Fruit fly (Drosophila melanogaster) whole organism: ENCODE data around the gene Best1.

Experiments
- CG8478 ChIP-seq: fragments of >200 bp; optimal IDR thresholded peaks from 2 replicates; lab custom pipeline; 2018; ENCODE audit warnings: inconsistent platforms
- Dll ChIP-seq: fragments of >200 bp; optimal IDR thresholded peaks from 2 replicates; lab custom pipeline; 2017
- pan ChIP-seq: fragments of >200 bp; optimal IDR thresholded peaks from 2 replicates; lab custom pipeline; 2017
- usp ChIP-seq: fragments of >200 bp; optimal IDR thresholded peaks from 2 replicates; lab custom pipeline; 2017; ENCODE audit warnings: missing biosample characterization, missing genetic modification characterization, mixed read lengths

DNA sequence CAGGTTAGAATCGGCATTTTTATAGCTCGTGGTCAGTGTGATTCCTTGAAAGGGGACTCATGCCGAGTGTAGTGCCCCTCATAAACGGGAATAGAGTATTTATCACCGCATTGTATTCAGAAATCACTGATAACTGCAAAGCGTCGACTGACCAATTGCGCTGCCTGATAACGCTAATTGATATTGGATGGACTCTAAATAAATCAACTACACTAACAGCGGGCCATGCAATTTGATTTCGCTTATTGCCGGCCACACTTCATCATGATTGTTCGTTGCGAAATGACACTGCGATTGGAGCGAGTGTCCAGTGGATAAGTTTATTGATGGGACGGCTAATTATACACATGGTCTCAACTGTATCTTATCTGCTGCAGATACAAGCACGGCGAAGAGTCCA lies 50.7 kb downstream of the Best1 start:
- no peak for TF ChIP-seq pan (lab: Kevin White, UChicago)
- TF ChIP-seq usp (GFP tag; lab: Kevin White, UChicago) = no peak
- TF ChIP-seq CG8478 = no peak
- no peak for TF ChIP-seq Dll (lab: Kevin White, UChicago)
